Worm (Caenorhabditis elegans) whole organism, late embryonic: Measurements from ENCODE around the gene nxf-2.
A peak's percentile ranks its signal among the peaks of the same experiment; 100 is the strongest.

Source experiments
- dve-1 ChIP-seq: sonication (generic microtip); optimal IDR thresholded peaks from 2 replicates; lab custom pipeline; 2017; ENCODE audit warnings: antibody characterized with exemption, mild to moderate bottlenecking, missing genetic modification characterization, missing compliant biosample characterization
- elt-2 ChIP-seq: sonication (generic microtip); optimal IDR thresholded peaks from 2 replicates; lab custom pipeline; 2016; ENCODE audit warnings: missing genetic modification reagents, missing genetic modification characterization, missing compliant biosample characterization
- fkh-10 ChIP-seq: fragments of 150-350 bp; optimal IDR thresholded peaks from 2 replicates; lab custom pipeline; 2014; ENCODE audit warnings: missing biosample characterization, missing genetic modification reagents, missing genetic modification characterization
- pag-3 ChIP-seq: sonication (generic microtip); optimal IDR thresholded peaks from 2 replicates; lab custom pipeline; 2016; ENCODE audit warnings: missing compliant biosample characterization, missing genetic modification characterization, borderline replicate concordance
- ref-2 ChIP-seq: sonication (generic microtip); optimal IDR thresholded peaks from 2 replicates; lab custom pipeline; 2016; ENCODE audit warnings: missing genetic modification characterization, missing compliant biosample characterization

- no peak for TF ChIP-seq dve-1
- TF ChIP-seq elt-2 (tag; lab: Kevin White, UChicago): peak; percentile 56
- TF ChIP-seq fkh-10 (GFP tag; lab: Kevin White, UChicago): no peak
- peak; percentile 50 for TF ChIP-seq ref-2 (tag; lab: Kevin White, UChicago)
- TF ChIP-seq pag-3 (tag; lab: Kevin White, UChicago): no peak
Measured at ce11 chrV:14423268-14423667, 5.6 kb upstream of the nxf-2 start, which contains the start of gene rpoa-12.
